Worm (Caenorhabditis elegans) whole organism, young adult: ENCODE data around the gene cyp-34A8.

ENCODE experiments used
- K12H6.12 ChIP-seq: fragments of 200-800 bp; sonication (Bioruptor generic); optimal IDR thresholded peaks from 2 replicates; lab custom pipeline; 2018; ENCODE audit warnings: mild to moderate bottlenecking, missing genetic modification characterization, missing compliant biosample characterization
- ekl-4 ChIP-seq: fragments of 200-800 bp; sonication (Bioruptor generic); IDR thresholded peaks from 2 replicates; pipeline ENCODE4 v1.3.6; 2022; ENCODE audit warnings: missing genetic modification reagents, missing genetic modification characterization, missing compliant biosample characterization
- him-1 ChIP-seq: sonication (generic microtip); optimal IDR thresholded peaks from 2 replicates; lab custom pipeline; 2016; ENCODE audit warnings: missing genotype, missing genetic modification reagents, missing genetic modification characterization, missing compliant biosample characterization
- lag-1 ChIP-seq: fragments of 200-800 bp; sonication (Bioruptor generic); IDR thresholded peaks from 2 replicates; pipeline ENCODE4 v1.3.6; 2022; ENCODE audit warnings: missing genetic modification reagents, missing genetic modification characterization, missing compliant biosample characterization
- madf-3 ChIP-seq: fragments of 200-800 bp; sonication (Bioruptor generic); IDR thresholded peaks from 2 replicates; pipeline ENCODE4 v1.3.6; 2022; ENCODE audit warnings: missing genetic modification reagents, missing genetic modification characterization, missing compliant biosample characterization
- pha-4 ChIP-seq: fragments of 150-350 bp; sonication (generic microtip); optimal IDR thresholded peaks from 2 replicates; lab custom pipeline; 2014; ENCODE audit warnings: missing biosample characterization, missing genetic modification reagents, missing genetic modification characterization
- snpc-3.4 ChIP-seq: sonication (generic microtip); optimal IDR thresholded peaks from 2 replicates; lab custom pipeline; 2017; ENCODE audit warnings: missing genetic modification characterization, mild to moderate bottlenecking, missing compliant biosample characterization, antibody characterized with exemption, moderate library complexity, missing genotype, missing genetic modification reagents
- snpc-4 ChIP-seq, 5 experiments: fragments of 150-350 bp in 1 of 5; sonication (generic microtip) in 4 of 5; optimal IDR thresholded peaks; 2 replicates each; lab custom pipeline; 2014 to 2018; ENCODE audit warnings: missing genetic modification characterization in 5 of 5, missing biosample characterization in 3 of 5, antibody characterized with exemption in 2 of 5, mild to moderate bottlenecking in 2 of 5, missing compliant biosample characterization in 2 of 5, missing genotype in 2 of 5, moderate library complexity in 2 of 5, missing genetic modification reagents in 1 of 5
- unc-62 ChIP-seq: fragments of 150-350 bp; optimal IDR thresholded peaks from 2 replicates; lab custom pipeline; 2014; ENCODE audit warnings: missing biosample characterization, missing genetic modification reagents, missing genetic modification characterization
- zfh-2 ChIP-seq: fragments of 200-800 bp; sonication (Bioruptor generic); conservative IDR thresholded peaks from 2 replicates; pipeline ENCODE4 v1.3.6; 2022; ENCODE audit warnings: missing genetic modification reagents, missing genetic modification characterization, missing compliant biosample characterization

DNA sequence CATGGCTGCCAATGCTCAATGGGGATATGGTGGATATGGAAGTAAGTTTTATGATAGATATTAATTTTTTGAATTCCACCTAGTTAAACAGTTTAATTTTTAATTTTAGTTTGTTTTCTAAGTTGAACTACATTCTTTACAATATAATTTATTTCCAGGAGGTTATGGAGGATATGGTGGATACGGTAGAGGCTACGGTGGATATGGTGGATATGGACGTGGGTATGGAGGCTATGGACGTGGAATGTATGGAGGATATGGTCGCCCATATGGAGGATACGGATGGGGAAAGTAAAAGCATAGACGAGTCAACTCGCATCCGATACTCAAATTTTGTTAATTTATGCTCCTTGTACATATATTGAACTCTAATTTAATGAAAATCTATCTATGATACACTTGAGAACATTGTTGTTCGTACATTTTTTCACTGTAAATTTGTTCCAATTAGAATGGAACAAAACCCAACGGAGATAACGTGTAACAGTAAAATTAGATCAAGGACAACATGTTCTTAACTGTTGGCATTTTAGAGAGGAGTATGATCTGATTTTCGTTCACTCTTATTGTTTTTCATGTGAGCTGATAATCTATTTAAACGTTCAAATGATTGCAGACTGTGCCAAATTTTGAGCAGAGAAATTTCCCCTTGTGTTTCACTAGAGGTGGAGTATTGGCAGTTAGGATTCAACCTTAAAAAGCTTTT is 12.8 kb upstream of the cyp-34A8 start:
- TF ChIP-seq K12H6.12 (tag; lab: Kevin White, UChicago): no peak
- TF ChIP-seq him-1: no peak
- TF ChIP-seq pha-4 (tag; lab: Kevin White, UChicago): no peak
- no peak for TF ChIP-seq lag-1 (GFP tag; lab: Robert Waterston, UW)
- TF ChIP-seq zfh-2 (GFP tag; lab: Robert Waterston, UW): no peak
- TF ChIP-seq snpc-3.4 (tag; lab: Kevin White, UChicago): no peak
- no peak for TF ChIP-seq ekl-4
- TF ChIP-seq snpc-4 (GFP tag; optimal IDR thresholded peaks at IDR 0.05; lab: Kevin White, UChicago): no peak
- no peak for TF ChIP-seq snpc-4 (tag; optimal IDR thresholded peaks at IDR 0.05; lab: Kevin White, UChicago)
- TF ChIP-seq unc-62 (GFP tag; lab: Kevin White, UChicago): no peak
- TF ChIP-seq madf-3 (GFP tag; lab: Robert Waterston, UW): no peak
